Worm (Caenorhabditis elegans) whole organism, dauer: ENCODE data around the gene nhr-222.
"Not testable (repeated sequence)": the region's sequence is repeated elsewhere in the genome, so short reads cannot be mapped to it uniquely, and the experiment has no call there.

Experiments used
- unc-62 ChIP-seq: sonication (generic microtip); optimal IDR thresholded peaks from 2 replicates; lab custom pipeline; 2017; ENCODE audit warnings: missing biosample characterization, missing genetic modification reagents, missing genetic modification characterization

Gene nhr-222

ce11 chrV:3526882-3527281 lies 16.4 kb downstream of the nhr-222 start, which contains the start of gene str-260:
Gene str-260, plus strand, starts transcription at chrV:3527182.
- TF ChIP-seq unc-62 (GFP tag; lab: Kevin White, UChicago): no peak

ce11 chrV:3524970-3525369 lies 18.3 kb downstream of the nhr-222 start, which contains the start of gene T24A6.7:
Gene T24A6.7, plus strand, starts transcription at chrV:3525270.
- no peak for TF ChIP-seq unc-62 (GFP tag; lab: Kevin White, UChicago)

- TF ChIP-seq unc-62 (GFP tag; lab: Kevin White, UChicago): no peak
Measured at ce11 chrV:3523262-3523661, 20.0 kb downstream of the nhr-222 start, which contains the start of gene irg-1. Gene irg-1, plus strand, starts transcription at chrV:3523587.

ce11 chrV:3517889-3518288 lies 25.4 kb downstream of the nhr-222 start, which contains the start of gene str-227:
Gene str-227, plus strand, starts transcription at chrV:3518189.
- TF ChIP-seq unc-62 (GFP tag; lab: Kevin White, UChicago): no peak

ce11 chrV:3512381-3512780 lies 30.9 kb downstream of the nhr-222 start, which contains the start of gene str-226:
Gene str-226, plus strand, starts transcription at chrV:3512681.
- no peak for TF ChIP-seq unc-62 (GFP tag; lab: Kevin White, UChicago)

ce11 chrV:3509878-3510277 lies 33.4 kb downstream of the nhr-222 start, which contains the start of gene str-228:
Gene str-228, plus strand, starts transcription at chrV:3510178.
- no peak for TF ChIP-seq unc-62 (GFP tag; lab: Kevin White, UChicago)

- no peak for TF ChIP-seq unc-62 (GFP tag; lab: Kevin White, UChicago)
Measured at ce11 chrV:3507691-3508090, 35.6 kb downstream of the nhr-222 start, which contains the start of gene str-225. Gene str-225, plus strand, starts transcription at chrV:3507822.

- TF ChIP-seq unc-62 (GFP tag; lab: Kevin White, UChicago): not testable (repeated sequence)
Measured at ce11 chrV:3506252-3506651, 37.0 kb downstream of the nhr-222 start, which contains the start of gene ugt-64. Gene ugt-64, minus strand, starts transcription at chrV:3506352.

ce11 chrV:3505745-3506144 lies 37.5 kb downstream of the nhr-222 start:
- TF ChIP-seq unc-62 (GFP tag; lab: Kevin White, UChicago): no peak

ce11 chrV:3502038-3502437 lies 41.2 kb downstream of the nhr-222 start, which contains the start of the genes C07G3.8 and C07G3.10:
Gene C07G3.8, minus strand, starts transcription at chrV:3502138.
Gene C07G3.10, plus strand, starts transcription at chrV:3502307.
- no peak for TF ChIP-seq unc-62 (GFP tag; lab: Kevin White, UChicago)

ce11 chrV:3496880-3497279 lies 46.4 kb downstream of the nhr-222 start, which contains the start of gene C07G3.15:
Gene C07G3.15, minus strand, starts transcription at chrV:3496980.
- TF ChIP-seq unc-62 (GFP tag; lab: Kevin White, UChicago): no peak
